Worm (Caenorhabditis elegans) whole organism, early embryonic: ENCODE results near the gene R09D1.14.

Source experiments
- ama-1 ChIP-seq: fragments of 150-350 bp; optimal IDR thresholded peaks from 2 replicates; lab custom pipeline; 2014
- scrt-1 ChIP-seq: fragments of 200-800 bp; sonication (Bioruptor generic); IDR thresholded peaks from 2 replicates; pipeline ENCODE4 v1.3.6; 2022; ENCODE audit warnings: missing genetic modification characterization, missing compliant biosample characterization

- TF ChIP-seq ama-1 (lab: Kevin White, UChicago), result no peak
- no peak for TF ChIP-seq scrt-1 (GFP tag; lab: Robert Waterston, UW)
Measured at ce11 chrII:9489922-9490321, 30.6 kb upstream of the R09D1.14 start.
